Worm (Caenorhabditis elegans): ENCODE results near the gene F19B10.4.
A peak's percentile ranks its signal among the peaks of the same experiment; 100 is the strongest.

F19B10.4 gene

ce11 chrII:3694664-3695063, 34.8 kb downstream of the F19B10.4 start, which contains the start of gene srx-102:
Gene srx-102, minus strand, starts transcription at chrII:3694764.
- TF ChIP-seq nhr-11 (tag; optimal IDR thresholded peaks at IDR 0.05): no peak
- TF ChIP-seq nhr-47 (tag; optimal IDR thresholded peaks at IDR 0.05): no peak
- TF ChIP-seq lin-39 (tag; optimal IDR thresholded peaks at IDR 0.05): no peak
- TF ChIP-seq ceh-88 (GFP tag; IDR thresholded peaks at IDR 0.05): no peak
- TF ChIP-seq nhr-77 (tag; optimal IDR thresholded peaks at IDR 0.05): no peak
- TF ChIP-seq nhr-90 (tag; optimal IDR thresholded peaks at IDR 0.05; ENCODE audit: poor library complexity): no peak
- TF ChIP-seq xbp-1 (tag; optimal IDR thresholded peaks at IDR 0.05): no peak
- TF ChIP-seq irx-1 (tag; optimal IDR thresholded peaks at IDR 0.05): no peak
- TF ChIP-seq alr-1 (tag; optimal IDR thresholded peaks at IDR 0.05; ENCODE audit: borderline replicate concordance): no peak
- TF ChIP-seq hpl-2 (GFP tag; optimal IDR thresholded peaks at IDR 0.05): no peak

DNA sequence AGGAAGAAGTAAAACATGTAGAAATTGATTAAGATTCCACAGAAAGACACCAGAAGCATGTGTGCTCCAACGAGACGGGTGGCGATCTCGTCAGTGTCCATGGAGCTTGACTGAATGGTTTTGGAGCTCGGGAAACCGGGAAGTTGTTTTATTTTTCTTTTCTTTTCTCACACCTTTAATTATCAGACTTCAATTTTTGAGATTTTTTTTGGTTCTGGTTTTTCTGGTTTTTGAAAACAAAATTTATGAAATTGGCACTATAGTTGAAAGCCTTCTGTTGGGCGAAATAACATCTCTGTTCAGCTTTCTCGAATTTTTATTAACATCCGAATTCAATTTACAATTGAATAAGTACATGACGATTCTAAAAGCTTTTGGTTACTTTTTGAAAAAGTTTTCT, 39.7 kb downstream of the F19B10.4 start, which contains the start of gene srx-104:
TSS of gene srx-104 (minus strand) at position 101 of the 400 bp plus-strand sequence.
- no peak for TF ChIP-seq nhr-85 (tag)
- TF ChIP-seq mdl-1 (tag; optimal IDR thresholded peaks at IDR 0.05): no peak
- TF ChIP-seq F16B12.6 (tag; optimal IDR thresholded peaks at IDR 0.05): no peak
- no peak for TF ChIP-seq unc-98 (GFP tag; IDR thresholded peaks at IDR 0.05)
- TF ChIP-seq nhr-47 (tag; optimal IDR thresholded peaks at IDR 0.05): no peak
- no peak for TF ChIP-seq nhr-237 (tag; optimal IDR thresholded peaks at IDR 0.05)
- no peak for TF ChIP-seq lin-35 (GFP tag; optimal IDR thresholded peaks at IDR 0.05)
- no peak for TF ChIP-seq irx-1 (tag; optimal IDR thresholded peaks at IDR 0.05)
- TF ChIP-seq dsc-1 (tag; optimal IDR thresholded peaks at IDR 0.05): no peak
- TF ChIP-seq sup-37 (GFP tag; optimal IDR thresholded peaks at IDR 0.05): no peak
- no peak for TF ChIP-seq nhr-77 (tag; optimal IDR thresholded peaks at IDR 0.05)

ce11 chrII:3701305-3701704, 41.4 kb downstream of the F19B10.4 start, which contains the start of gene srx-105:
Gene srx-105, minus strand, starts transcription at chrII:3701405.
- TF ChIP-seq ceh-90 (tag; optimal IDR thresholded peaks at IDR 0.05) (no peak), hlh-17 (GFP tag; optimal IDR thresholded peaks at IDR 0.05; ENCODE audit: borderline replicate concordance) (no peak), pag-3 (tag; optimal IDR thresholded peaks at IDR 0.05; ENCODE audit: borderline replicate concordance, insufficient read depth) (no peak), tlp-1 (tag; optimal IDR thresholded peaks at IDR 0.05) (no peak), fos-1 (tag; optimal IDR thresholded peaks at IDR 0.05) (no peak)

- TF ChIP-seq efl-1 (optimal IDR thresholded peaks at IDR 0.05) (no peak), efl-1 (GFP tag; optimal IDR thresholded peaks at IDR 0.05 in 1 of 2) (peak in 1 of 2 experiments; percentile 54), isw-1 (GFP tag; IDR thresholded peaks at IDR 0.05) (no peak), fkh-10 (GFP tag; optimal IDR thresholded peaks at IDR 0.05) (no peak), vab-15 (tag; optimal IDR thresholded peaks at IDR 0.05) (no peak)
Measured at ce11 chrII:3705320-3705719, 45.4 kb downstream of the F19B10.4 start, which contains the start of gene srx-108. Gene srx-108, plus strand, starts transcription at chrII:3705620.

ce11 chrII:3709255-3709654, 49.4 kb downstream of the F19B10.4 start, which contains the start of gene srx-110:
Gene srx-110, plus strand, starts transcription at chrII:3709555.
- no peak for TF ChIP-seq mef-2 (tag; optimal IDR thresholded peaks at IDR 0.05)
- no peak for TF ChIP-seq ceh-90 (tag; optimal IDR thresholded peaks at IDR 0.05)
- no peak for TF ChIP-seq nhr-28 (tag; optimal IDR thresholded peaks at IDR 0.05)
- no peak for TF ChIP-seq pax-3 (tag; optimal IDR thresholded peaks at IDR 0.05)
- TF ChIP-seq ces-1 (GFP tag; optimal IDR thresholded peaks at IDR 0.05): no peak
- no peak for TF ChIP-seq unc-130 (tag; optimal IDR thresholded peaks at IDR 0.05)
- no peak for TF ChIP-seq nhr-47 (tag; optimal IDR thresholded peaks at IDR 0.05)
- no peak for TF ChIP-seq ceh-82 (tag; optimal IDR thresholded peaks at IDR 0.05)
- no peak for TF ChIP-seq unc-62 (GFP tag; optimal IDR thresholded peaks at IDR 0.05)
- no peak for TF ChIP-seq zip-4 (GFP tag; optimal IDR thresholded peaks at IDR 0.05)
- TF ChIP-seq rnt-1 (tag; optimal IDR thresholded peaks at IDR 0.05): no peak
- TF ChIP-seq elt-3 (tag; optimal IDR thresholded peaks at IDR 0.05): no peak
- no peak for TF ChIP-seq swsn-7 (tag; optimal IDR thresholded peaks at IDR 0.05)
- TF ChIP-seq fkh-10 (GFP tag; optimal IDR thresholded peaks at IDR 0.05): no peak
